Worm (Caenorhabditis elegans) whole organism, L4 larva: Measurements from ENCODE around the gene srh-74.

ENCODE experiments used
- D1046.2 ChIP-seq: fragments of 200-800 bp; sonication (Bioruptor generic); IDR thresholded peaks from 2 replicates; pipeline ENCODE4 v1.3.6; 2022; ENCODE audit warnings: missing genetic modification characterization, missing compliant biosample characterization
- F26F4.8 ChIP-seq: fragments of 200-800 bp; sonication (Bioruptor generic); conservative IDR thresholded peaks from 2 replicates; pipeline ENCODE4 v1.3.6; 2022; ENCODE audit warnings: missing genetic modification characterization, missing compliant biosample characterization
- R02D3.7 ChIP-seq: fragments of 150-350 bp; sonication (generic microtip); optimal IDR thresholded peaks from 3 replicates; lab custom pipeline; 2014; ENCODE audit warnings: missing biosample characterization, missing genetic modification characterization
- Y5F2A.4 ChIP-seq: fragments of 200-800 bp; sonication (Bioruptor generic); optimal IDR thresholded peaks from 2 replicates; lab custom pipeline; 2018; ENCODE audit warnings: mild to moderate bottlenecking, missing genetic modification characterization, missing compliant biosample characterization
- Y75B8A.6 ChIP-seq: fragments of 200-800 bp; sonication (Bioruptor generic); IDR thresholded peaks from 2 replicates; pipeline ENCODE4 v1.3.6; 2022; ENCODE audit warnings: missing genetic modification reagents, missing genetic modification characterization, missing compliant biosample characterization
- ZK337.2 ChIP-seq: fragments of 200-800 bp; sonication (Bioruptor generic); IDR thresholded peaks from 2 replicates; pipeline ENCODE4 v1.3.6; 2022; ENCODE audit warnings: missing genetic modification reagents, missing genetic modification characterization, missing compliant biosample characterization
- aha-1 ChIP-seq: fragments of 150-350 bp; peaks from one replicate; lab custom pipeline; 2014; ENCODE audit warnings: missing biosample characterization, missing genetic modification characterization
- arid-1 ChIP-seq: fragments of 200-800 bp; sonication (Bioruptor generic); conservative IDR thresholded peaks from 2 replicates; pipeline ENCODE4 v1.3.6; 2022; ENCODE audit warnings: missing genetic modification reagents, missing genetic modification characterization, missing compliant biosample characterization
- attf-4 ChIP-seq: sonication (generic microtip); optimal IDR thresholded peaks from 3 replicates; lab custom pipeline; 2017; ENCODE audit warnings: missing biosample characterization, missing genetic modification characterization
- ceh-20 ChIP-seq: fragments of 200-800 bp; sonication (Bioruptor generic); IDR thresholded peaks from 2 replicates; pipeline ENCODE4 v1.3.6; 2022; ENCODE audit warnings: missing genetic modification reagents, missing genetic modification characterization, missing compliant biosample characterization
- ceh-28 ChIP-seq: fragments of 150-350 bp; optimal IDR thresholded peaks from 2 replicates; lab custom pipeline; 2014; ENCODE audit warnings: missing biosample characterization, missing genetic modification reagents, missing genetic modification characterization
- ceh-62 ChIP-seq: sonication (generic microtip); optimal IDR thresholded peaks from 2 replicates; lab custom pipeline; 2017; ENCODE audit warnings: missing biosample characterization, missing genetic modification characterization
- cey-2 ChIP-seq: sonication (generic microtip); optimal IDR thresholded peaks from 3 replicates; lab custom pipeline; 2017; ENCODE audit warnings: missing genetic modification characterization, mild to moderate bottlenecking, missing compliant biosample characterization, antibody characterized with exemption, borderline replicate concordance; ENCODE audit not compliant: insufficient read depth
- ctbp-1 ChIP-seq: fragments of 200-800 bp; sonication (Bioruptor generic); IDR thresholded peaks from 2 replicates; pipeline ENCODE4 v1.3.6; 2022; ENCODE audit warnings: missing genetic modification reagents, missing genetic modification characterization, missing compliant biosample characterization
- daf-12 ChIP-seq: fragments of 150-350 bp; optimal IDR thresholded peaks from 2 replicates; lab custom pipeline; 2014; ENCODE audit warnings: missing biosample characterization, missing genetic modification reagents, missing genetic modification characterization
- dmd-6 ChIP-seq: fragments of 200-800 bp; sonication (Bioruptor generic); IDR thresholded peaks from 2 replicates; pipeline ENCODE4 v1.3.6; 2022; ENCODE audit warnings: missing genetic modification reagents, missing genetic modification characterization, missing compliant biosample characterization
- dmd-8 ChIP-seq: fragments of 200-800 bp; sonication (Bioruptor generic); IDR thresholded peaks from 2 replicates; pipeline ENCODE4 v1.3.6; 2022; ENCODE audit warnings: missing genetic modification characterization, missing compliant biosample characterization
- dmd-9 ChIP-seq: fragments of 200-800 bp; sonication (Bioruptor generic); IDR thresholded peaks from 2 replicates; pipeline ENCODE4 v1.3.6; 2022; ENCODE audit warnings: missing genetic modification reagents, missing genetic modification characterization, missing compliant biosample characterization
- egl-43 ChIP-seq: fragments of 200-800 bp; sonication (Bioruptor generic); IDR thresholded peaks from 2 replicates; pipeline ENCODE4 v1.3.6; 2022; ENCODE audit warnings: missing genetic modification reagents, missing genetic modification characterization, missing compliant biosample characterization
- fkh-10 ChIP-seq: fragments of 150-350 bp; optimal IDR thresholded peaks from 2 replicates; lab custom pipeline; 2014; ENCODE audit warnings: missing biosample characterization, missing genetic modification reagents, missing genetic modification characterization
- hif-1 ChIP-seq, 2 experiments: sonication (generic microtip); optimal IDR thresholded peaks; 2 replicates each; lab custom pipeline; 2016 to 2017; ENCODE audit warnings: missing compliant biosample characterization in 2 of 2, missing genetic modification characterization in 2 of 2, missing genetic modification reagents in 2 of 2, missing genotype in 2 of 2, mild to moderate bottlenecking in 1 of 2
- jun-1 ChIP-seq: fragments of 150-350 bp; optimal IDR thresholded peaks from 2 replicates; lab custom pipeline; 2014; ENCODE audit warnings: missing biosample characterization, missing genetic modification reagents, missing genetic modification characterization
- madf-5 ChIP-seq, 2 experiments: fragments of 200-800 bp; sonication (Bioruptor generic); IDR thresholded peaks; 2 replicates each; pipeline ENCODE4 v1.3.6; 2022; ENCODE audit warnings: missing compliant biosample characterization in 2 of 2, missing genetic modification characterization in 2 of 2
- madf-9 ChIP-seq: fragments of 200-800 bp; sonication (Bioruptor generic); conservative IDR thresholded peaks from 2 replicates; pipeline ENCODE4 v1.3.6; 2022; ENCODE audit warnings: missing genetic modification reagents, missing genetic modification characterization, missing compliant biosample characterization
- mdt-29 ChIP-seq: fragments of 200-800 bp; sonication (Bioruptor generic); IDR thresholded peaks from 2 replicates; pipeline ENCODE4 v1.3.6; 2022; ENCODE audit warnings: missing genetic modification reagents, missing genetic modification characterization, missing compliant biosample characterization
- mxl-2 ChIP-seq: fragments of 200-800 bp; sonication (Bioruptor generic); conservative IDR thresholded peaks from 2 replicates; pipeline ENCODE4 v1.3.6; 2022; ENCODE audit warnings: missing genetic modification reagents, missing genetic modification characterization, missing compliant biosample characterization
- nhr-102 ChIP-seq: sonication (generic microtip); optimal IDR thresholded peaks from 2 replicates; lab custom pipeline; 2016; ENCODE audit warnings: mild to moderate bottlenecking, missing genetic modification characterization, moderate library complexity, missing compliant biosample characterization
- nhr-11 ChIP-seq: fragments of 150-350 bp; optimal IDR thresholded peaks from 2 replicates; lab custom pipeline; 2014; ENCODE audit warnings: missing biosample characterization, missing genetic modification characterization
- nhr-111 ChIP-seq: fragments of 200-800 bp; sonication (Bioruptor generic); optimal IDR thresholded peaks from 2 replicates; lab custom pipeline; 2018; ENCODE audit warnings: mild to moderate bottlenecking, missing genetic modification characterization, missing compliant biosample characterization
- nhr-237 ChIP-seq: sonication (generic microtip); optimal IDR thresholded peaks from 2 replicates; lab custom pipeline; 2017; ENCODE audit warnings: missing biosample characterization, missing genetic modification characterization
- nhr-25 ChIP-seq: sonication (generic microtip); optimal IDR thresholded peaks from 2 replicates; lab custom pipeline; 2017; ENCODE audit warnings: missing genetic modification characterization, mild to moderate bottlenecking, missing compliant biosample characterization, antibody characterized with exemption, moderate library complexity, borderline replicate concordance; ENCODE audit not compliant: insufficient read depth
- nhr-41 ChIP-seq: fragments of 200-800 bp; sonication (Bioruptor generic); IDR thresholded peaks from 2 replicates; pipeline ENCODE4 v1.3.6; 2022; ENCODE audit warnings: missing genetic modification reagents, missing genetic modification characterization, missing compliant biosample characterization
- pqm-1 ChIP-seq: sonication (generic microtip); optimal IDR thresholded peaks from 2 replicates; lab custom pipeline; 2017; ENCODE audit warnings: missing biosample characterization, missing genetic modification characterization
- saeg-2 ChIP-seq: fragments of 200-800 bp; sonication (Bioruptor generic); IDR thresholded peaks from 2 replicates; pipeline ENCODE4 v1.3.6; 2022; ENCODE audit warnings: missing genetic modification reagents, missing genetic modification characterization, missing compliant biosample characterization
- skn-1 ChIP-seq: fragments of 150-350 bp; optimal IDR thresholded peaks from 2 replicates; lab custom pipeline; 2014; ENCODE audit warnings: missing biosample characterization, missing genetic modification characterization
- tra-1 ChIP-seq: fragments of 200-800 bp; sonication (Bioruptor generic); IDR thresholded peaks from 2 replicates; pipeline ENCODE4 v1.3.6; 2022; ENCODE audit warnings: missing genetic modification reagents, missing genetic modification characterization, missing compliant biosample characterization
- unc-62 ChIP-seq, 3 experiments: fragments of 150-350 bp in 1 of 3; sonication (generic microtip); optimal IDR thresholded peaks in 2 of 3; peaks in 1 of 3; 1 replicate in 1 of 3; 2 replicates in 2 of 3; lab custom pipeline; 2014 to 2017; ENCODE audit warnings: missing biosample characterization in 3 of 3, missing genetic modification characterization in 3 of 3, missing genetic modification reagents in 3 of 3, missing genotype in 1 of 3
- vab-7 ChIP-seq: fragments of 200-800 bp; sonication (Bioruptor generic); IDR thresholded peaks from 2 replicates; pipeline ENCODE4 v1.3.6; 2022; ENCODE audit warnings: missing genetic modification reagents, missing genetic modification characterization, missing compliant biosample characterization
- zag-1 ChIP-seq: fragments of 150-350 bp; optimal IDR thresholded peaks from 2 replicates; lab custom pipeline; 2014; ENCODE audit warnings: missing biosample characterization, missing genetic modification characterization
- zfp-2 ChIP-seq: sonication (generic microtip); optimal IDR thresholded peaks from 2 replicates; lab custom pipeline; 2016; ENCODE audit warnings: mild to moderate bottlenecking, missing genetic modification characterization, missing compliant biosample characterization
- zip-11 ChIP-seq: fragments of 200-800 bp; sonication (Bioruptor generic); IDR thresholded peaks from 2 replicates; pipeline ENCODE4 v1.3.6; 2022; ENCODE audit warnings: missing genetic modification characterization, missing compliant biosample characterization
- ztf-7 ChIP-seq: fragments of 150-350 bp; optimal IDR thresholded peaks from 2 replicates; lab custom pipeline; 2014; ENCODE audit warnings: missing biosample characterization, missing genetic modification characterization

Gene srh-74

DNA sequence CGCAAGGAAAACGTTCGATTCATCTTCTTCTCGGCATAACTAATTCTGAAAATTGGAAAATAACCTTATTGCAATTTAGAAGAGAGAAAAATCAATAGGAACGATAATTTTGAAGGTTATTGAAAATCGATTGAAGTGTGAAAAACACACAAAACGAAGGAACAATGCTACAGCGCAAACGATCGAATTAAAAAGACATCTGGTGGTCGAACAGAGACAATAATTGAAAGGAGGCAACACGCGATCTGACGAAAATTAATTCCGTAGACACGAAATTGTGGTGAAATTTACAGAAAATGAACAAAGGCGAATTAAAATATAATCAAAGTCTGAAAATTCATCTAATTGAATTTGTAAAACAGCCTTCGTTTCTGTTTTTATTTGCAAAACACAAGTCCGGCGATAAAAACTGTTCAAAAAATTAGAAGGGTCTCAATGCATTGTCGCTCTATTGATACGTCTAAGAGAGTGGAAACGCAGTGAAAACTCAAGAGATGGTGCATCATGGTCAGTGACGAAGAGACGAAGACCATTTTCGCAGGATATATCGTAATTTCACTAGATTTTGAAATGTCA is 9.1 kb downstream of the srh-74 start, which contains the start of gene pak-2 (continued):
- peak; percentile 62 for TF ChIP-seq nhr-25 (tag; lab: Kevin White, UChicago)
- TF ChIP-seq mxl-2 (GFP tag; lab: Robert Waterston, UW), result no peak
- TF ChIP-seq nhr-111, result no peak
- TF ChIP-seq F26F4.8 (GFP tag; lab: Robert Waterston, UW), result no peak
- TF ChIP-seq attf-4 (tag; lab: Kevin White, UChicago), result no peak
- no peak for TF ChIP-seq cey-2 (tag; lab: Kevin White, UChicago)
- no peak for TF ChIP-seq nhr-237 (tag; lab: Kevin White, UChicago)
- TF ChIP-seq dmd-9 (GFP tag; lab: Robert Waterston, UW), result 0 out of 2 replicates have a peak, but pooled peaks have one; percentile 49
- TF ChIP-seq zag-1 (tag; lab: Kevin White, UChicago), result no peak
- no peak for TF ChIP-seq daf-12 (tag; lab: Kevin White, UChicago)
- no peak for TF ChIP-seq ctbp-1
- TF ChIP-seq Y5F2A.4 (GFP tag; lab: Kevin White, UChicago), result no peak
- TF ChIP-seq pqm-1 (tag; lab: Kevin White, UChicago), result peak; percentile 0
- TF ChIP-seq dmd-6 (GFP tag; lab: Robert Waterston, UW), result peak; percentile 35; the same call in 1 of the 2 replicates

DNA sequence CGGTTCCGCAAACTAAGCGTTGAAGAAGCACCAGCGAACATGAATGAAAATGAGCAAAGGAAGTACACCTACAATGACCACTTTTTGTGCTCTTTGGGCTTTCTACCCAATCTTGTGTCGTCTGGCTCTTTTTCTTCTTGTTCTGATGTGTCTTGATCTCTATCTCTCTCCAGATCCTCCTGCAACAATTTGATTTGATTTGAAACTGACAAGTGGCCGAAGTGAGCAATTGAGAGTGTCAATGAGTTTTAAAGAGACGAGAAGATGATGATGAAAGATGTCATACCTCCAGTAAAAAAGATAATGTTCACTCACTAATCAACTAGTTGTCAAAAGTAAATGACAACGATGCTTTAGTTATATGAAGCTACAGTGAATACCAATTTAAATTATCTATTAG is 13.8 kb downstream of the srh-74 start, which contains the start of gene pptr-2:
TSS of gene pptr-2 (minus strand) at position 184 of the 400 bp plus-strand sequence.
- TF ChIP-seq D1046.2 (no peak), unc-62 (GFP tag; optimal IDR thresholded peaks at IDR 0.05 in 1 of 2; lab: Kevin White, UChicago) (peak in 1 of 2 experiments; percentile 74), unc-62 (tag; optimal IDR thresholded peaks at IDR 0.05; lab: Kevin White, UChicago) (no peak), mdt-29 (no peak), nhr-11 (peak; percentile 58), Y5F2A.4 (GFP tag; lab: Kevin White, UChicago) (no peak), ztf-7 (tag; lab: Kevin White, UChicago) (no peak), hif-1 (tag; optimal IDR thresholded peaks at IDR 0.05; lab: Kevin White, UChicago) (no peak), zip-11 (GFP tag; lab: Robert Waterston, UW) (no peak), ceh-20 (0 out of 2 replicates have a peak, but pooled peaks have one; percentile 39)
- TF ChIP-seq, all 104 proteins: peak for 3

DNA sequence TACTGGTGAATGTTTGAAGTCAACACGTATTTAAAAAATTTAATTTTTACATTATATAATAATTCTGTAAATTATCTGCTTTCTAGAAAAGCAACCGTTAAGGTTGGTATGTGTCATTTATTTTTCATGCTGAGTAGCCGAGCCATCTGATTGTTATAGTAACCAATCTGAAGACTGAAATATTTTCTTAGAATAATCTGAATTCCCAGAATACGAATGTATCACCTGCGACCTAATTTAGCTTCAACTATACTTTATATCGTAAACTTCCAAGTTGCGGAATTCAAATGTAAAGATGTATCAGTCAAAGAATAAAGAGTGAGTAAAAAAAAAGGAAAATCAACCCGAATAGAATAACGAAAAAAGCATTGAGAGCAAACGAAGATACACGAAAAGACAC is 15.3 kb downstream of the srh-74 start:
- TF ChIP-seq aha-1 (tag; lab: Kevin White, UChicago) (peak; percentile 72), fkh-10 (GFP tag; lab: Kevin White, UChicago) (peak; percentile 11), egl-43 (no peak)
- TF ChIP-seq, all 104 proteins: peak for 2

DNA sequence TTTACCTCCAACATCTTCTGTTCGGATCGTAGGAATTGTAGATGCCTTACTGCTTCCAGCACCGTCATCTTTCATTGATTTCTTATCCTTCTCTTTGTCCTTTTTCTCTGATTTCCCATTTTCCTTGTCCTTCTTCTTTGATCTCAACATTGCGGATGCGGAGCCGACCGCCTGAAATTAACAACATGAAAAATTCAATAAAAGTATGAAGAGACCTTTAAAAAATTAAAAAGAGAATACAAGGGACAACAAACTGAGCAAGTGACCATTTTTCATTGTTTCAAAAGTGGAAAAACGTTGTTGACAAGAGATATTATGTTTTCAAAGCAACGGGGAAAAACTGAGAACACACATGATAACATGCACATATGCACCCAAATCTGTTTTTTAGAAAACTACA is 17.9 kb downstream of the srh-74 start:
- TF ChIP-seq tra-1 (GFP tag; lab: Robert Waterston, UW), result no peak
- TF ChIP-seq ceh-20, result no peak
- TF ChIP-seq unc-62 (GFP tag; optimal IDR thresholded peaks at IDR 0.05 in 1 of 2; lab: Kevin White, UChicago), result peak in 1 of 2 experiments; percentile 93
- TF ChIP-seq unc-62 (tag; optimal IDR thresholded peaks at IDR 0.05; lab: Kevin White, UChicago), result no peak
- TF ChIP-seq zfp-2, result no peak
- TF ChIP-seq nhr-102 (tag; lab: Kevin White, UChicago), result no peak
- TF ChIP-seq dmd-8 (GFP tag; lab: Robert Waterston, UW), result no peak
- TF ChIP-seq, all 104 proteins: peak for 1

DNA sequence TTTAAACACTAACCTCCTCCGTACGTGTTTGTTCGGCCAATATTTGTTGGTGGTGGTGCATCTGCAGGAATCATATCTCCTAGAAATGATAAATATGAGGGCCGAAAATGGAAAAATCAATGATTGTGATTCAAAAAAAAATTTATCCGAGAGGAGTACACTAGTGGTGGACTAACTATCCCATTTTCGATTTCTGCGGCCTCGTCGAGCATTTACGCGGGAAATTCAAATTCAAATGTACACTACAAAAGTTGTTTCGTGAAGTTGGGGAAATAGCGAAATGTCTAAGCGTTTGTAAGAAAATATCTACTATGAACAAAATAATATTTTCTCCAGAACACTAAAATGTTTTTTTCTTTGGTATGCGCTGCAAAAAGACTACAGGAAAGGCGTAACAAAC is 19.3 kb downstream of the srh-74 start:
- TF ChIP-seq ceh-62 (tag; lab: Kevin White, UChicago), result no peak
- TF ChIP-seq cey-2 (tag; lab: Kevin White, UChicago), result no peak
- TF ChIP-seq vab-7, result no peak
- TF ChIP-seq nhr-11, result no peak
- no peak for TF ChIP-seq skn-1 (tag; lab: Kevin White, UChicago)
- TF ChIP-seq R02D3.7, result no peak
- TF ChIP-seq Y75B8A.6 (GFP tag; lab: Robert Waterston, UW), result no peak
- TF ChIP-seq nhr-41 (GFP tag; lab: Robert Waterston, UW), result no peak
- TF ChIP-seq jun-1 (tag; lab: Kevin White, UChicago), result no peak
- 0 out of 2 replicates have a peak, but pooled peaks have one; percentile 53 for TF ChIP-seq ZK337.2 (GFP tag; lab: Robert Waterston, UW)
- 0 out of 2 replicates have a peak, but pooled peaks have one; percentile 17 for TF ChIP-seq madf-9
- TF ChIP-seq madf-5 (GFP tag; IDR thresholded peaks at IDR 0.05; lab: Robert Waterston, UW), result no peak
- no peak for TF ChIP-seq saeg-2 (GFP tag; lab: Robert Waterston, UW)
- peak; percentile 69 for TF ChIP-seq dmd-9 (GFP tag; lab: Robert Waterston, UW)
- no peak for TF ChIP-seq arid-1 (GFP tag; lab: Robert Waterston, UW)
- no peak for TF ChIP-seq ceh-28 (tag; lab: Kevin White, UChicago)
